Worm (Caenorhabditis elegans): Measurements from ENCODE around the gene ule-2.

ule-2 gene

ce11 chrIV:14620543-14620942, 14.4 kb upstream of the ule-2 start (continued):
- TF ChIP-seq ces-1 (GFP tag; optimal IDR thresholded peaks at IDR 0.05) (no peak), daf-19 (GFP tag; conservative IDR thresholded peaks at IDR 0.05) (no peak), dmd-8 (GFP tag; IDR thresholded peaks at IDR 0.05) (no peak), unc-62 (GFP tag; optimal IDR thresholded peaks at IDR 0.05 in 1 of 2) (peak in 1 of 2 experiments; percentile 93), unc-62 (tag; optimal IDR thresholded peaks at IDR 0.05) (no peak), nhr-28 (tag; optimal IDR thresholded peaks at IDR 0.05) (peak; percentile 56), ceh-28 (tag; optimal IDR thresholded peaks at IDR 0.05) (no peak), nhr-11 (tag; optimal IDR thresholded peaks at IDR 0.05) (peak; percentile 74), mdt-29 (GFP tag; IDR thresholded peaks at IDR 0.05) (no peak), nhr-41 (GFP tag; IDR thresholded peaks at IDR 0.05) (no peak), rbr-2 (tag; optimal IDR thresholded peaks at IDR 0.05) (peak; percentile 51), duxl-1 (tag; optimal IDR thresholded peaks at IDR 0.05; ENCODE audit: poor library complexity) (no peak), ztf-7 (tag; optimal IDR thresholded peaks at IDR 0.05) (peak; percentile 19), tag-97 (GFP tag; IDR thresholded peaks at IDR 0.05) (no peak), ceh-20 (GFP tag; IDR thresholded peaks at IDR 0.05) (no peak), ceh-44 (GFP tag; IDR thresholded peaks at IDR 0.05) (no peak), nhr-77 (tag; optimal IDR thresholded peaks at IDR 0.05) (no peak), madf-9 (GFP tag; conservative IDR thresholded peaks at IDR 0.05) (no peak), lsy-2 (tag; optimal IDR thresholded peaks at IDR 0.05) (peak; percentile 45 to 54), mes-2 (tag; optimal IDR thresholded peaks at IDR 0.05; ENCODE audit: poor library complexity, severe bottlenecking) (peak; percentile 35), lin-38 (GFP tag; IDR thresholded peaks at IDR 0.05) (no peak), ZK337.2 (GFP tag; IDR thresholded peaks at IDR 0.05) (no peak), saeg-2 (GFP tag; IDR thresholded peaks at IDR 0.05) (no peak), R02D3.7 (tag; optimal IDR thresholded peaks at IDR 0.05) (no peak), dve-1 (tag; optimal IDR thresholded peaks at IDR 0.05; ENCODE audit: insufficient read depth) (peak; percentile 60), fos-1 (tag; optimal IDR thresholded peaks at IDR 0.05) (no peak), unc-39 (tag; optimal IDR thresholded peaks at IDR 0.05) (no peak), ZK546.5 (tag; optimal IDR thresholded peaks at IDR 0.05) (no peak), pqm-1 (tag; optimal IDR thresholded peaks at IDR 0.05) (peak; percentile 16), Y75B8A.6 (GFP tag; IDR thresholded peaks at IDR 0.05) (no peak), snpc-4 (tag; optimal IDR thresholded peaks at IDR 0.05) (no peak), ctbp-1 (GFP tag; IDR thresholded peaks at IDR 0.05) (0 out of 2 replicates have a peak, but pooled peaks have one; percentile 22), nhr-111 (GFP tag; optimal IDR thresholded peaks at IDR 0.05) (no peak), php-3 (GFP tag; IDR thresholded peaks at IDR 0.05) (no peak), spr-3 (GFP tag; optimal IDR thresholded peaks at IDR 0.05) (no peak), T20F7.1 (GFP tag; optimal IDR thresholded peaks at IDR 0.05) (no peak), hif-1 (tag; optimal IDR thresholded peaks at IDR 0.05) (peak in 1 of 2 experiments; percentile 41), F49E8.2 (tag; optimal IDR thresholded peaks at IDR 0.05; ENCODE audit: borderline replicate concordance) (no peak), zip-11 (GFP tag; IDR thresholded peaks at IDR 0.05) (no peak), nhr-76 (tag; optimal IDR thresholded peaks at IDR 0.05) (no peak), nhr-10 (tag; optimal IDR thresholded peaks at IDR 0.05) (no peak), lim-7 (GFP tag; IDR thresholded peaks at IDR 0.05) (no peak), D1046.2 (GFP tag; IDR thresholded peaks at IDR 0.05) (no peak), lin-1 (GFP tag; IDR thresholded peaks at IDR 0.05) (no peak), T26A8.4 (GFP tag; IDR thresholded peaks at IDR 0.05) (no peak), F37D6.2 (tag; optimal IDR thresholded peaks at IDR 0.05) (no peak), gei-8 (GFP tag; optimal IDR thresholded peaks at IDR 0.05) (no peak), ztf-11 (tag; optimal IDR thresholded peaks at IDR 0.05) (no peak), zag-1 (tag; optimal IDR thresholded peaks at IDR 0.05) (no peak), lin-29 (GFP tag; IDR thresholded peaks at IDR 0.05) (no peak), mdl-1 (tag; optimal IDR thresholded peaks at IDR 0.05) (peak; percentile 15 to 76), pha-4 (GFP tag; IDR thresholded peaks at IDR 0.05) (no peak), pha-4 (tag; optimal IDR thresholded peaks at IDR 0.05) (peak; percentile 13)

All from whole organism, L4 larva.